Worm (Caenorhabditis elegans) whole organism, early embryonic: Measurements from ENCODE around the gene F32H5.3.

Source experiments
- F13C5.2 ChIP-seq: sonication (generic microtip); optimal IDR thresholded peaks from 2 replicates; lab custom pipeline; 2017; ENCODE audit warnings: mild to moderate bottlenecking, missing genetic modification characterization, inconsistent platforms, missing compliant biosample characterization
- ama-1 ChIP-seq: fragments of 150-350 bp; optimal IDR thresholded peaks from 2 replicates; lab custom pipeline; 2014
- hmbx-1 ChIP-seq: sonication (generic microtip); optimal IDR thresholded peaks from 2 replicates; lab custom pipeline; 2016; ENCODE audit warnings: mild to moderate bottlenecking, missing genetic modification characterization, missing compliant biosample characterization
- pes-1 ChIP-seq: fragments of 200-800 bp; sonication (Bioruptor generic); IDR thresholded peaks from 2 replicates; pipeline ENCODE4 v1.3.6; 2022; ENCODE audit warnings: missing genetic modification reagents, missing genetic modification characterization, missing compliant biosample characterization
- sea-1 ChIP-seq: fragments of 200-800 bp; sonication (Bioruptor generic); conservative IDR thresholded peaks from 2 replicates; pipeline ENCODE4 v1.3.6; 2022; ENCODE audit warnings: missing genetic modification characterization, missing compliant biosample characterization
- tbx-11 ChIP-seq: fragments of 200-800 bp; sonication (Bioruptor generic); IDR thresholded peaks from 2 replicates; pipeline ENCODE4 v1.3.6; 2022; ENCODE audit warnings: missing genetic modification characterization, missing compliant biosample characterization

DNA sequence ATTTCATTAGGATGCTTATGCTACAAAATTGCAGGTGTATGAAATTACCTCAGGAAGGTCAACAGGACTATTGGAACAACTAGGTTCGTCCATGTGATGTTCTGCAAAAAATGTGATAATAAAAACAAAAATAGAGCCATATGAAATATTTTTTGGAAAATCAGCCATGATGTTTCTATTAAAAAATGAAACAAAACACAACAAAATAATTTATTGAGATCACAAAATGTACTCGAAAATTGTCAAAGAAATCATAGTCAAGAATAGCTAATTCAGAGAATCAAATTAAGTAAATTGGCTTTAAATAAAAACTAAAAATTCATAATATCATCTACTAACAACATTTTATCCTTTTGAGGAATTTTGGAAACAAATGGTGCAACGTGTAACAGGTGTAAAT, 28.2 kb upstream of the F32H5.3 start, which contains the start of gene nhr-129:
- TF ChIP-seq ama-1 (lab: Kevin White, UChicago) (no peak), F13C5.2 (tag; lab: Kevin White, UChicago) (no peak), pes-1 (no peak), tbx-11 (no peak), sea-1 (GFP tag; lab: Robert Waterston, UW) (no peak), hmbx-1 (no peak)
